Fruit fly (Drosophila melanogaster): ENCODE data around the gene CG5793.

DNA sequence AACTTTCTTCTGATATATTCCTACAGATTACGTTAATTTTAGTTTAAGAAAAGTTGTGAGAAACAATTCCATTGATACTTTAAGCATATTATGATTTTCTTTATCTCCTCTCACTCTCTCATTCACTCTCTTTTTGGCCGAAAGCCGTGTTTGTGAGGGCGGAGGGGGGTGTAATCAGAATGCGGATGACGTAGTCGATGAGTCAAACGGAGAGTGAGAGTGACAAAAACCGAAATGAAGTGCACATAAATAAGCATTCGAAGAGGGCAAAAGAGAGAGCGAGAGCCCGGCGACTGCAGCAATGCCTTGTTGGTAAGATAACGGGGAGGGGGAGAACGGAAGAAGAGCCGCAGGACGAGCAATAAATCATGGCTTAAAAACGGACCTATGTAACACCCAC, 33.1 kb upstream of the CG5793 start:
- TF ChIP-seq psq (optimal IDR thresholded peaks at IDR 0.05) (no peak), CG8478 (optimal IDR thresholded peaks at IDR 0.05) (no peak), usp (GFP tag; optimal IDR thresholded peaks at IDR 0.05) (no peak), pan (optimal IDR thresholded peaks at IDR 0.05) (no peak), Dll (optimal IDR thresholded peaks at IDR 0.05) (no peak)

Measured in whole organism.